Worm (Caenorhabditis elegans) whole organism, midembryonic: Measurements from ENCODE around the gene Y116A8C.470.

Source experiments
- T22C8.4 ChIP-seq: fragments of 200-800 bp; sonication (Bioruptor generic); IDR thresholded peaks from 2 replicates; pipeline ENCODE4 v1.3.6; 2022; ENCODE audit warnings: missing genetic modification characterization, missing compliant biosample characterization
- cog-1 ChIP-seq: sonication (generic microtip); optimal IDR thresholded peaks from 2 replicates; lab custom pipeline; 2016; ENCODE audit warnings: missing genetic modification characterization, missing compliant biosample characterization
- flt-1 ChIP-seq: fragments of 200-800 bp; sonication (Bioruptor generic); IDR thresholded peaks from 2 replicates; pipeline ENCODE4 v1.3.6; 2022; ENCODE audit warnings: missing genetic modification characterization, missing compliant biosample characterization
- klf-2 ChIP-seq: fragments of 200-800 bp; sonication (Bioruptor generic); conservative IDR thresholded peaks from 2 replicates; pipeline ENCODE4 v1.3.6; 2022; ENCODE audit warnings: missing genetic modification reagents, missing genetic modification characterization, missing compliant biosample characterization
- med-1 ChIP-seq: sonication (generic microtip); optimal IDR thresholded peaks from 2 replicates; lab custom pipeline; 2017; ENCODE audit warnings: missing genetic modification characterization, mild to moderate bottlenecking, missing compliant biosample characterization, antibody characterized with exemption, missing genetic modification reagents; ENCODE audit not compliant: insufficient read depth
- ref-1 ChIP-seq: fragments of 200-800 bp; sonication (Bioruptor generic); conservative IDR thresholded peaks from 2 replicates; pipeline ENCODE4 v1.3.6; 2022; ENCODE audit warnings: missing genetic modification reagents, missing genetic modification characterization, missing compliant biosample characterization
- tab-1 ChIP-seq: fragments of 200-800 bp; sonication (Bioruptor generic); IDR thresholded peaks from 2 replicates; pipeline ENCODE4 v1.3.6; 2022; ENCODE audit warnings: missing genetic modification characterization, missing compliant biosample characterization
- ztf-23 ChIP-seq: fragments of 200-800 bp; sonication (Bioruptor generic); IDR thresholded peaks from 2 replicates; pipeline ENCODE4 v1.3.6; 2022; ENCODE audit warnings: missing genetic modification reagents, missing genetic modification characterization, missing compliant biosample characterization
- ztf-29 ChIP-seq: fragments of 200-800 bp; sonication (Bioruptor generic); IDR thresholded peaks from 2 replicates; pipeline ENCODE4 v1.3.6; 2022; ENCODE audit warnings: missing genetic modification reagents, missing genetic modification characterization, missing compliant biosample characterization

- no peak for TF ChIP-seq T22C8.4
- TF ChIP-seq flt-1 (GFP tag; lab: Robert Waterston, UW), result no peak
- TF ChIP-seq cog-1 (tag; lab: Kevin White, UChicago), result no peak
- TF ChIP-seq klf-2 (GFP tag; lab: Robert Waterston, UW), result no peak
- no peak for TF ChIP-seq ztf-29 (GFP tag; lab: Robert Waterston, UW)
- TF ChIP-seq ztf-23 (GFP tag; lab: Robert Waterston, UW), result no peak
- TF ChIP-seq ref-1 (GFP tag; lab: Robert Waterston, UW), result no peak
- no peak for TF ChIP-seq tab-1 (GFP tag; lab: Robert Waterston, UW)
- TF ChIP-seq med-1 (GFP tag; lab: Kevin White, UChicago), result no peak
Observed at ce11 chrIV:16898205-16898604, 20.9 kb downstream of the Y116A8C.470 start.
